Worm (Caenorhabditis elegans) whole organism, early embryonic: ENCODE measurements around the gene C05G5.2.

ENCODE experiments used
- B0310.2 ChIP-seq: sonication (generic microtip); optimal IDR thresholded peaks from 2 replicates; lab custom pipeline; 2016; ENCODE audit warnings: mild to moderate bottlenecking, missing genetic modification characterization, missing compliant biosample characterization
- ama-1 ChIP-seq: fragments of 150-350 bp; optimal IDR thresholded peaks from 2 replicates; lab custom pipeline; 2014
- flt-1 ChIP-seq: fragments of 200-800 bp; sonication (Bioruptor generic); IDR thresholded peaks from 2 replicates; pipeline ENCODE4 v1.3.6; 2022; ENCODE audit warnings: missing genetic modification characterization, missing compliant biosample characterization
- hmg-4 ChIP-seq: fragments of 200-800 bp; sonication (Bioruptor generic); optimal IDR thresholded peaks from 2 replicates; lab custom pipeline; 2018; ENCODE audit warnings: mild to moderate bottlenecking, missing genetic modification characterization, missing compliant biosample characterization
- pes-1 ChIP-seq: fragments of 200-800 bp; sonication (Bioruptor generic); IDR thresholded peaks from 2 replicates; pipeline ENCODE4 v1.3.6; 2022; ENCODE audit warnings: missing genetic modification reagents, missing genetic modification characterization, missing compliant biosample characterization
- scrt-1 ChIP-seq: fragments of 200-800 bp; sonication (Bioruptor generic); IDR thresholded peaks from 2 replicates; pipeline ENCODE4 v1.3.6; 2022; ENCODE audit warnings: missing genetic modification characterization, missing compliant biosample characterization
- sea-1 ChIP-seq: fragments of 200-800 bp; sonication (Bioruptor generic); conservative IDR thresholded peaks from 2 replicates; pipeline ENCODE4 v1.3.6; 2022; ENCODE audit warnings: missing genetic modification characterization, missing compliant biosample characterization
- tbx-11 ChIP-seq: fragments of 200-800 bp; sonication (Bioruptor generic); IDR thresholded peaks from 2 replicates; pipeline ENCODE4 v1.3.6; 2022; ENCODE audit warnings: missing genetic modification characterization, missing compliant biosample characterization
- tra-4 ChIP-seq: sonication (generic microtip); optimal IDR thresholded peaks from 2 replicates; lab custom pipeline; 2017; ENCODE audit warnings: missing genetic modification characterization, missing compliant biosample characterization

DNA sequence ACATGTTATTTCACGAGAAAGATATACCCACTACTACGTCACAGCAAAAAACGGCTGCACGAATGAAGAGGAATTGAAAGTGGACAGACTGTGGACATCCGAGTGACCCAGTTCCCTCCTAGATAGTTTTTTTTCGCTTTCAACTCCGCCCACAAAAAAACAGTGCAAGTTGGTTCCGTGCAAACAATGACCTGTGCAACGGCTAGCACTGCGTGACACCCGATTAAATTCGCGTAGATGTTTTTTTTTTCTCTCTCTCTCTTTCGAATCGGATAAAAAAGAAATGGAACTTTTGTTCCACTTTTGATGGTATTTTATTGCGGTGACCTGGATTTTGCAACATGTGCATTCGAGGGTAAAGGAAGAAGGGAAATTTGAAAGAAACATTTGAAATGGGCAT is 1.9 kb upstream of the C05G5.2 start:
- TF ChIP-seq B0310.2 (tag; lab: Kevin White, UChicago) (no peak), pes-1 (no peak), flt-1 (no peak), tbx-11 (GFP tag; lab: Robert Waterston, UW) (no peak), scrt-1 (GFP tag; lab: Robert Waterston, UW) (no peak), tra-4 (tag; lab: Kevin White, UChicago) (no peak), hmg-4 (no peak), sea-1 (GFP tag; lab: Robert Waterston, UW) (no peak), ama-1 (lab: Kevin White, UChicago) (no peak)
